Fruit fly (Drosophila melanogaster) whole organism, embryonic: Measurements from ENCODE around the gene eIF2gamma.
A peak's percentile ranks its signal among the peaks of the same experiment; 100 is the strongest.

Source experiments
- Asciz ChIP-seq: fragments of 200-800 bp; sonication (Bioruptor generic); optimal IDR thresholded peaks from 2 replicates; lab custom pipeline; 2017; ENCODE audit warnings: missing biosample characterization, mild to moderate bottlenecking, missing genetic modification characterization, missing genetic modification reagents
- Atf3 ChIP-seq: fragments of 200-800 bp; sonication (Bioruptor generic); optimal IDR thresholded peaks from 3 replicates; lab custom pipeline; 2016; ENCODE audit warnings: missing biosample characterization, missing genetic modification characterization
- B-H2 ChIP-seq: fragments of 200-800 bp; sonication (Bioruptor generic); optimal IDR thresholded peaks from 2 replicates; lab custom pipeline; 2018; ENCODE audit warnings: missing biosample characterization, mild to moderate bottlenecking, missing genetic modification characterization
- CG10979 ChIP-seq: fragments of 200-800 bp; sonication (Bioruptor generic); optimal IDR thresholded peaks from 2 replicates; lab custom pipeline; 2018; ENCODE audit warnings: missing biosample characterization, mild to moderate bottlenecking, missing genetic modification characterization, moderate library complexity
- CG12155 ChIP-seq: fragments of 200-800 bp; sonication (Bioruptor generic); optimal IDR thresholded peaks from 3 replicates; lab custom pipeline; 2016; ENCODE audit warnings: missing biosample characterization, missing genetic modification characterization
- CG12659 ChIP-seq: fragments of 200-800 bp; sonication (Bioruptor generic); optimal IDR thresholded peaks from 3 replicates; lab custom pipeline; 2017; ENCODE audit warnings: mild to moderate bottlenecking, missing biosample characterization, missing genetic modification reagents, missing genetic modification characterization
- CG14710 ChIP-seq: fragments of 200-800 bp; sonication (Bioruptor generic); optimal IDR thresholded peaks from 3 replicates; lab custom pipeline; 2019; ENCODE audit warnings: missing biosample characterization, mild to moderate bottlenecking, missing genetic modification characterization, moderate library complexity
- CG15601 ChIP-seq: fragments of 200-800 bp; sonication (Bioruptor generic); optimal IDR thresholded peaks from 3 replicates; lab custom pipeline; 2019; ENCODE audit warnings: missing biosample characterization, mild to moderate bottlenecking, missing genetic modification characterization, moderate library complexity
- CG15696 ChIP-seq: fragments of 200-800 bp; sonication (Bioruptor generic); optimal IDR thresholded peaks from 2 replicates; lab custom pipeline; 2019; ENCODE audit warnings: missing biosample characterization, mild to moderate bottlenecking, missing genetic modification characterization, moderate library complexity
- CG17385 ChIP-seq: fragments of 200-800 bp; sonication (Bioruptor generic); optimal IDR thresholded peaks from 3 replicates; lab custom pipeline; 2018; ENCODE audit warnings: missing biosample characterization, mild to moderate bottlenecking, missing genetic modification characterization
- CG17829 ChIP-seq: fragments of 200-800 bp; optimal IDR thresholded peaks from 2 replicates; lab custom pipeline; 2019; ENCODE audit warnings: missing biosample characterization, mild to moderate bottlenecking, missing genetic modification characterization, moderate library complexity
- CG18262 ChIP-seq: fragments of 200-800 bp; optimal IDR thresholded peaks from 3 replicates; lab custom pipeline; 2019; ENCODE audit warnings: missing biosample characterization, mild to moderate bottlenecking, missing genetic modification characterization, moderate library complexity
- CG2116 ChIP-seq: fragments of 200-800 bp; sonication (Bioruptor generic); optimal IDR thresholded peaks from 3 replicates; lab custom pipeline; 2018; ENCODE audit warnings: missing biosample characterization, mild to moderate bottlenecking, missing genetic modification characterization
- CG2129 ChIP-seq: fragments of 200-800 bp; sonication (Bioruptor generic); IDR thresholded peaks from 2 replicates; pipeline ENCODE4 v1.3.6; 2022; ENCODE audit warnings: missing biosample characterization, missing genetic modification characterization; ENCODE audit not compliant: partially characterized antibody
- CG2712 ChIP-seq: fragments of 200-800 bp; optimal IDR thresholded peaks from 3 replicates; lab custom pipeline; 2019; ENCODE audit warnings: missing biosample characterization, mild to moderate bottlenecking, missing genetic modification characterization, moderate library complexity
- CG31441 ChIP-seq: fragments of 200-800 bp; sonication (Bioruptor generic); IDR thresholded peaks from 2 replicates; pipeline ENCODE4 v1.3.6; 2022; ENCODE audit warnings: missing biosample characterization, missing genetic modification characterization
- CG32532 ChIP-seq: fragments of 200-800 bp; sonication (Bioruptor generic); IDR thresholded peaks from 2 replicates; pipeline ENCODE4 v1.3.6; 2022; ENCODE audit warnings: missing biosample characterization, missing genetic modification characterization
- CG3726 ChIP-seq: fragments of 200-800 bp; sonication (Bioruptor generic); IDR thresholded peaks from 3 replicates; pipeline ENCODE4, ENCODE4 v1.3.6; 2022; ENCODE audit warnings: missing biosample characterization, missing genetic modification characterization
- CG42726 ChIP-seq: fragments of 200-800 bp; sonication (Bioruptor generic); IDR thresholded peaks from 2 replicates; pipeline ENCODE4 v1.3.6; 2022; ENCODE audit warnings: missing biosample characterization, missing genetic modification characterization; ENCODE audit not compliant: partially characterized antibody
- CG4282 ChIP-seq: fragments of 200-800 bp; sonication (Bioruptor generic); optimal IDR thresholded peaks from 2 replicates; lab custom pipeline; 2016; ENCODE audit warnings: missing biosample characterization, missing genetic modification characterization
- CG4328 ChIP-seq: fragments of 200-800 bp; sonication (Bioruptor generic); optimal IDR thresholded peaks from 3 replicates; lab custom pipeline; 2017; ENCODE audit warnings: missing biosample characterization, missing genetic modification reagents, missing genetic modification characterization
- CG4617 ChIP-seq: fragments of 200-800 bp; sonication (Bioruptor generic); optimal IDR thresholded peaks from 3 replicates; lab custom pipeline; 2016; ENCODE audit warnings: missing biosample characterization, missing genetic modification characterization, borderline replicate concordance
- CG9437 ChIP-seq: fragments of 200-800 bp; sonication (Bioruptor generic); optimal IDR thresholded peaks from 2 replicates; lab custom pipeline; 2018; ENCODE audit warnings: missing biosample characterization, mild to moderate bottlenecking, missing genetic modification characterization
- CG9727 ChIP-seq: fragments of 200-800 bp; sonication (Bioruptor generic); optimal IDR thresholded peaks from 3 replicates; lab custom pipeline; 2017; ENCODE audit warnings: missing biosample characterization, mild to moderate bottlenecking, missing genetic modification characterization
- CG9797 ChIP-seq: fragments of 200-800 bp; sonication (Bioruptor generic); optimal IDR thresholded peaks from 3 replicates; lab custom pipeline; 2018; ENCODE audit warnings: missing biosample characterization, mild to moderate bottlenecking, missing genetic modification characterization
- Dfd ChIP-seq, 2 experiments: fragments of >200 bp; optimal IDR thresholded peaks; 2 replicates each; lab custom pipeline; 2017; ENCODE audit warnings: missing biosample characterization in 2 of 2, missing genetic modification characterization in 2 of 2
- Dref ChIP-seq: fragments of 200-800 bp; sonication (Bioruptor generic); IDR thresholded peaks from 2 replicates; pipeline ENCODE4 v1.3.6; 2022; ENCODE audit warnings: missing biosample characterization, missing genetic modification characterization
- Drgx ChIP-seq: fragments of 200-800 bp; sonication (Bioruptor generic); IDR thresholded peaks from 2 replicates; pipeline ENCODE4 v1.3.6; 2022; ENCODE audit warnings: missing biosample characterization, missing genetic modification characterization
- E2f2 ChIP-seq: fragments of 200-800 bp; sonication (Bioruptor generic); IDR thresholded peaks from 2 replicates; pipeline ENCODE4 v1.3.6; 2022; ENCODE audit warnings: missing biosample characterization, missing genetic modification characterization
- HmgD ChIP-seq: fragments of 200-800 bp; sonication (Bioruptor generic); optimal IDR thresholded peaks from 3 replicates; lab custom pipeline; 2016; ENCODE audit warnings: missing biosample characterization, missing genetic modification characterization
- Hr51 ChIP-seq, 2 experiments: fragments of 200-800 bp; sonication (Bioruptor generic); optimal IDR thresholded peaks; 2 replicates in 1 of 2; 3 replicates in 1 of 2; lab custom pipeline; 2016 to 2018; ENCODE audit warnings: missing biosample characterization in 2 of 2, missing genetic modification characterization in 2 of 2, mild to moderate bottlenecking in 1 of 2, moderate library complexity in 1 of 2
- Hsf ChIP-seq: fragments of 200-800 bp; sonication (Bioruptor generic); optimal IDR thresholded peaks from 3 replicates; lab custom pipeline; 2016; ENCODE audit warnings: missing biosample characterization, missing genetic modification characterization
- MESR4 ChIP-seq: fragments of 200-800 bp; sonication (Bioruptor generic); optimal IDR thresholded peaks from 2 replicates; lab custom pipeline; 2018; ENCODE audit warnings: missing biosample characterization, mild to moderate bottlenecking, missing genetic modification characterization, moderate library complexity
- NfI ChIP-seq: fragments of 200-800 bp; sonication (Bioruptor generic); optimal IDR thresholded peaks from 3 replicates; lab custom pipeline; 2018; ENCODE audit warnings: missing biosample characterization, mild to moderate bottlenecking, missing genetic modification characterization, moderate library complexity
- Opbp ChIP-seq: fragments of 200-800 bp; sonication (Bioruptor generic); IDR thresholded peaks from 3 replicates; pipeline ENCODE4 v1.3.6; 2022; ENCODE audit warnings: missing biosample characterization, missing genetic modification characterization; ENCODE audit not compliant: partially characterized antibody
- Side ChIP-seq: fragments of 200-800 bp; sonication (Bioruptor generic); optimal IDR thresholded peaks from 2 replicates; lab custom pipeline; 2016; ENCODE audit warnings: missing biosample characterization, missing genetic modification characterization
- Sin3A ChIP-seq: fragments of >200 bp; optimal IDR thresholded peaks from 2 replicates; lab custom pipeline; 2018
- Sry-β ChIP-seq: fragments of 200-800 bp; sonication (Bioruptor generic); optimal IDR thresholded peaks from 2 replicates; lab custom pipeline; 2018; ENCODE audit warnings: missing biosample characterization, mild to moderate bottlenecking, missing genetic modification characterization, moderate library complexity
- Stat92E ChIP-seq, 3 experiments: fragments of >200 bp in 2 of 3; fragments of 200-800 bp in 1 of 3; sonication (Bioruptor generic) in 1 of 3; optimal IDR thresholded peaks; 2 replicates each; lab custom pipeline; 2017 to 2019; ENCODE audit warnings: missing biosample characterization in 3 of 3, missing genetic modification characterization in 3 of 3, mild to moderate bottlenecking in 1 of 3, moderate library complexity in 1 of 3
- bbx ChIP-seq: fragments of 200-800 bp; sonication (Bioruptor generic); IDR thresholded peaks from 2 replicates; pipeline ENCODE4 v1.3.6; 2022; ENCODE audit warnings: missing biosample characterization, missing genetic modification characterization; ENCODE audit not compliant: partially characterized antibody
- bsh ChIP-seq, 2 experiments: fragments of 200-800 bp; sonication (Bioruptor generic); optimal IDR thresholded peaks; 2 replicates each; lab custom pipeline; 2017 to 2018; ENCODE audit warnings: mild to moderate bottlenecking in 2 of 2, missing biosample characterization in 2 of 2, missing genetic modification characterization in 2 of 2, moderate library complexity in 1 of 2
- cg ChIP-seq: fragments of 200-800 bp; sonication (Bioruptor generic); optimal IDR thresholded peaks from 3 replicates; lab custom pipeline; 2019; ENCODE audit warnings: missing biosample characterization, mild to moderate bottlenecking, missing genetic modification characterization, moderate library complexity
- dati ChIP-seq: fragments of 200-800 bp; sonication (Bioruptor generic); IDR thresholded peaks from 2 replicates; pipeline ENCODE4 v1.3.6; 2022; ENCODE audit warnings: missing biosample characterization, missing genetic modification characterization
- ftz-f1 ChIP-seq: fragments of 200-800 bp; sonication (Bioruptor generic); optimal IDR thresholded peaks from 2 replicates; lab custom pipeline; 2016; ENCODE audit warnings: missing biosample characterization, missing genetic modification characterization
- hbn ChIP-seq: fragments of 200-800 bp; sonication (Bioruptor generic); IDR thresholded peaks from 2 replicates; pipeline ENCODE4 v1.3.6; 2022; ENCODE audit warnings: missing biosample characterization, missing genetic modification characterization; ENCODE audit not compliant: partially characterized antibody
- inv ChIP-seq: fragments of 200-800 bp; sonication (Bioruptor generic); IDR thresholded peaks from 2 replicates; pipeline ENCODE4 v1.3.6; 2022; ENCODE audit warnings: missing biosample characterization, missing genetic modification characterization; ENCODE audit not compliant: partially characterized antibody
- lmd ChIP-seq: fragments of 200-800 bp; sonication (Bioruptor generic); IDR thresholded peaks from 2 replicates; pipeline ENCODE4 v1.3.6; 2022; ENCODE audit warnings: missing biosample characterization, missing genetic modification characterization
- p53 ChIP-seq: fragments of 200-800 bp; sonication (Bioruptor generic); optimal IDR thresholded peaks from 2 replicates; lab custom pipeline; 2016; ENCODE audit warnings: missing biosample characterization, missing genetic modification characterization

The eIF2gamma gene

DNA sequence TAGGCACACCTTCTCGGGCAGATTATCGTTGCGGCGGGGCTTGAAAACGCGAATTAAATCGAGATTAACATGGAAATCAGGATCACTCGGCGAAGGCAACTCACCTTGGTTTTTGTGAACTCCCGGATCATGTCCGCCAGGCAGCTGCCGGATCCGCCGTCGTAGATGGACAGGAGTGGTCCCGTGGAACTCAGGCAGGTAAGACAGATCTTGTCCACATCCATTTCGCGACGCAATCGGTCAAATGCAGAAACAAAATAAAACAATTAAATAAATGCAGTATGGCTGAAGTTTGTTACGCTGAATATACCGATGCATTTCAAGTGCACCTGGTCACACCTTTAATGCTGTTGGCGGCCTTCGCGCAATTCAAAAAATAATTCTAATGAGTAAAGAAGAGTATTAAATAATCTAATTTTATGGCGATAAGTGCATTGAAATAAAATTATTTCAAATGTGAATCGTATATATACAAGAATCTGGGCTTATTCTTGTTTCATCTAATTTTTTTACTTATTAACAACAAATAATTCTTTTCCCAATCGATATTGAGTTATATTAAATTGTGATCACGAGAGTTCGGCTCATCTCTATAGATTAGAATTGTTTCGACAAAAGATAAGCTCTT lies 49.8 kb downstream of the eIF2gamma start, which contains the start of the genes CG6654 and CG4210 (continued):
- TF ChIP-seq CG2116 (GFP tag; lab: Kevin White, UChicago) (peak; percentile 42), Opbp (GFP tag; lab: Robert Waterston, UW) (peak; percentile 53; the same call in 2 of the 3 replicates), Drgx (GFP tag; lab: Robert Waterston, UW) (no peak), CG4617 (peak; percentile 78), Stat92E (GFP tag; optimal IDR thresholded peaks at IDR 0.05; lab: Kevin White, UChicago) (peak in 1 of 3 experiments; percentile 63), B-H2 (peak; percentile 38), CG18262 (tag; lab: Kevin White, UChicago) (peak; percentile 22), CG42726 (GFP tag; lab: Robert Waterston, UW) (no peak), CG15696 (tag; lab: Kevin White, UChicago) (peak; percentile 56), p53 (GFP tag; lab: Kevin White, UChicago) (no peak), ftz-f1 (GFP tag; lab: Kevin White, UChicago) (peak; percentile 38), Hsf (peak; percentile 0), HmgD (GFP tag; lab: Kevin White, UChicago) (no peak), CG17829 (tag; lab: Kevin White, UChicago) (peak; percentile 38), Sin3A (lab: Kevin White, UChicago) (peak; percentile 21), CG9437 (no peak), Asciz (GFP tag; lab: Kevin White, UChicago) (peak; percentile 1), Atf3 (GFP tag; lab: Kevin White, UChicago) (no peak), MESR4 (GFP tag; lab: Kevin White, UChicago) (peak; percentile 66), Dfd (GFP tag; optimal IDR thresholded peaks at IDR 0.05; lab: Kevin White, UChicago) (no peak), Sry-β (GFP tag; lab: Kevin White, UChicago) (peak; percentile 15), CG12659 (GFP tag; lab: Kevin White, UChicago) (peak; percentile 26), CG2129 (peak; percentile 18; the same call in 1 of the 2 replicates), CG32532 (peak; percentile 10; the same call in 1 of the 2 replicates), CG10979 (tag; lab: Kevin White, UChicago) (peak; percentile 1), inv (GFP tag; lab: Robert Waterston, UW) (peak; percentile 37; the same call in 1 of the 2 replicates), cg (no peak), E2f2 (GFP tag; lab: Robert Waterston, UW) (peak; percentile 92), NfI (GFP tag; lab: Kevin White, UChicago) (peak; percentile 3), Side (GFP tag; lab: Kevin White, UChicago) (no peak), CG4282 (GFP tag; lab: Kevin White, UChicago) (no peak), Dref (GFP tag; lab: Robert Waterston, UW) (no peak), CG12155 (peak; percentile 21), CG14710 (tag; lab: Kevin White, UChicago) (peak; percentile 61), CG31441 (peak; percentile 64), CG3726 (no peak), dati (GFP tag; lab: Robert Waterston, UW) (no peak), CG2712 (tag; lab: Kevin White, UChicago) (peak; percentile 49), bsh (GFP tag; optimal IDR thresholded peaks at IDR 0.05; lab: Kevin White, UChicago) (peak in 1 of 2 experiments; percentile 16), lmd (GFP tag; lab: Robert Waterston, UW) (peak; percentile 31; the same call in 1 of the 2 replicates), CG9797 (peak; percentile 84), Hr51 (GFP tag; optimal IDR thresholded peaks at IDR 0.05; lab: Kevin White, UChicago) (no peak), CG4328 (peak; percentile 28), CG17385 (peak; percentile 4), bbx (GFP tag; lab: Robert Waterston, UW) (0 out of 2 replicates have a peak, but pooled peaks have one; percentile 39), CG15601 (tag; lab: Kevin White, UChicago) (peak; percentile 26), CG9727 (peak; percentile 1), hbn (GFP tag; lab: Robert Waterston, UW) (peak; percentile 39)
